Fruit fly (Drosophila melanogaster) whole organism, wandering third instar larva: Measurements from ENCODE around the gene simj.

Experiments
- Hr78 ChIP-seq: fragments of >200 bp; optimal IDR thresholded peaks from 2 replicates; lab custom pipeline; 2017; ENCODE audit warnings: missing biosample characterization, missing genetic modification characterization
- Hr83 ChIP-seq: fragments of 200-300 bp; sonication (Bioruptor generic); optimal IDR thresholded peaks from 2 replicates; lab custom pipeline; 2016; ENCODE audit warnings: missing biosample characterization, mild to moderate bottlenecking, missing genetic modification characterization, moderate library complexity; ENCODE audit not compliant: poor library complexity, severe bottlenecking
- Myc ChIP-seq: fragments of >200 bp; optimal IDR thresholded peaks from 2 replicates; lab custom pipeline; 2017
- Sp1 ChIP-seq: fragments of 200-800 bp; sonication (Bioruptor generic); optimal IDR thresholded peaks from 3 replicates; lab custom pipeline; 2019; ENCODE audit warnings: missing biosample characterization, mild to moderate bottlenecking, missing genetic modification characterization, moderate library complexity
- lola ChIP-seq: fragments of >200 bp; optimal IDR thresholded peaks from 2 replicates; lab custom pipeline; 2017; ENCODE audit warnings: missing biosample characterization, missing genetic modification characterization
- pan ChIP-seq: fragments of >200 bp; optimal IDR thresholded peaks from 2 replicates; lab custom pipeline; 2017
- psq ChIP-seq: fragments of 200-800 bp; sonication (Bioruptor generic); optimal IDR thresholded peaks from 3 replicates; lab custom pipeline; 2017; ENCODE audit warnings: missing biosample characterization, mild to moderate bottlenecking, missing genetic modification characterization, moderate library complexity
- sage ChIP-seq: fragments of 200-800 bp; sonication (Bioruptor generic); optimal IDR thresholded peaks from 2 replicates; lab custom pipeline; 2016; ENCODE audit warnings: missing biosample characterization, mild to moderate bottlenecking, missing genetic modification characterization
- usp ChIP-seq: fragments of >200 bp; optimal IDR thresholded peaks from 2 replicates; lab custom pipeline; 2017; ENCODE audit warnings: missing biosample characterization, missing genetic modification characterization

DNA sequence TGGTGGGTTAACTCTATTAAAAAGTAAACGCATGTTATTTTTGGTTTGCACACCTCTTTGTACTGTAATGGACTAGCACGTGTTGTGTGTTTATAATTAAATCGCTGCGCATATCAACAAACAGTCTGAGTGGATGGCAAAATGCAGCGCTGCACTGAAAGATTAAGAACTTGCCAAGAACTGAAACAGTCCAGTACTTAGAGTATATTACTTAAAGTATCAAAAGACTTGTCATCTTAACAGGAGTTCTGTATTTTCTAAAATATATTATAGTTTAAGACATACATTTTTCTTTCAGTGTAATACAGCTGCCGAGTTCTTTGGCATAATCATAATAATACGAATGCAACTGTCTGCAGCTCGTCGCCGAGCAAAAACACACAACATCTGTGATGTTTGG lies 16.1 kb upstream of the simj start:
- TF ChIP-seq Hr83 (GFP tag; lab: Kevin White, UChicago) (no peak), Myc (no peak), Hr78 (GFP tag; lab: Kevin White, UChicago) (no peak), usp (GFP tag; lab: Kevin White, UChicago) (no peak), pan (lab: Kevin White, UChicago) (no peak), psq (GFP tag; lab: Kevin White, UChicago) (no peak), lola (GFP tag; lab: Kevin White, UChicago) (no peak), Sp1 (GFP tag; lab: Kevin White, UChicago) (no peak), sage (GFP tag; lab: Kevin White, UChicago) (no peak)
